Worm (Caenorhabditis elegans): ENCODE results near the gene F28H6.8.
A peak's percentile ranks its signal among the peaks of the same experiment; 100 is the strongest.

F28H6.8 gene

ce11 chrX:14161684-14162347, 27.7 kb upstream of the F28H6.8 start, which contains the start of gene lgc-25 (continued):
- no peak for TF ChIP-seq hsf-1 (GFP tag; IDR thresholded peaks at IDR 0.05)
- TF ChIP-seq F22D6.2 (tag; optimal IDR thresholded peaks at IDR 0.05) = peak; percentile 28
- TF ChIP-seq ztf-26 (tag; optimal IDR thresholded peaks at IDR 0.05) = peak; percentile 58
- TF ChIP-seq die-1 (tag; optimal IDR thresholded peaks at IDR 0.05) = peak; percentile 82
- TF ChIP-seq attf-3 (GFP tag; conservative IDR thresholded peaks at IDR 0.05) = no peak
- TF ChIP-seq ceh-58 (GFP tag; IDR thresholded peaks at IDR 0.05) = no peak
- no peak for TF ChIP-seq tlf-1 (GFP tag; optimal IDR thresholded peaks at IDR 0.05)
- TF ChIP-seq D2030.7 (GFP tag; IDR thresholded peaks at IDR 0.05) = peak; percentile 79
- no peak for TF ChIP-seq lin-35 (GFP tag; optimal IDR thresholded peaks at IDR 0.05)
- peak; percentile 68 for TF ChIP-seq pbrm-1 (GFP tag; IDR thresholded peaks at IDR 0.05)
- no peak for TF ChIP-seq ama-1 (optimal IDR thresholded peaks at IDR 0.05)
- peak in 1 of 2 experiments; percentile 53 for TF ChIP-seq ama-1 (GFP tag; optimal IDR thresholded peaks at IDR 0.05)
- peak; percentile 36 for TF ChIP-seq mxl-1 (tag; optimal IDR thresholded peaks at IDR 0.05)
- no peak for TF ChIP-seq tbx-9 (tag; optimal IDR thresholded peaks at IDR 0.05; ENCODE audit: borderline replicate concordance)
- TF ChIP-seq B0261.1 (tag; optimal IDR thresholded peaks at IDR 0.05) = peak; percentile 97
- TF ChIP-seq nhr-80 (tag; optimal IDR thresholded peaks at IDR 0.05) = no peak
- TF ChIP-seq snpc-3.4 (tag; optimal IDR thresholded peaks at IDR 0.05) = peak; percentile 33
- peak; percentile 91 for TF ChIP-seq tbp1 (GFP tag; optimal IDR thresholded peaks at IDR 0.05)
- peak; percentile 44 for TF ChIP-seq hrde-1 (tag; optimal IDR thresholded peaks at IDR 0.05; ENCODE audit: borderline replicate concordance)
- TF ChIP-seq F23B12.7 (tag; optimal IDR thresholded peaks at IDR 0.05; ENCODE audit: insufficient read depth) = peak; percentile 86
- TF ChIP-seq mel-28 (tag; optimal IDR thresholded peaks at IDR 0.05; ENCODE audit: borderline replicate concordance) = no peak
- peak; percentile 10 for TF ChIP-seq gei-17 (GFP tag; optimal IDR thresholded peaks at IDR 0.05)
- peak; percentile 85 for TF ChIP-seq ZK185.1 (tag; optimal IDR thresholded peaks at IDR 0.05; ENCODE audit: poor library complexity, severe bottlenecking)
- TF ChIP-seq T07F8.4 (tag; optimal IDR thresholded peaks at IDR 0.05) = peak; percentile 73
- 0 out of 2 replicates have a peak, but pooled peaks have one; percentile 46 for TF ChIP-seq bed-2 (GFP tag; IDR thresholded peaks at IDR 0.05)
- no peak for TF ChIP-seq F33H1.4 (GFP tag; IDR thresholded peaks at IDR 0.05)
- TF ChIP-seq snpc-4 (GFP tag; optimal IDR thresholded peaks at IDR 0.05) = peak; percentile 73
- TF ChIP-seq snpc-4 (tag; optimal IDR thresholded peaks at IDR 0.05) = peak in 3 of 4 experiments; percentile 73 to 77 (median 74)
- TF ChIP-seq ztf-22 (GFP tag; optimal IDR thresholded peaks at IDR 0.05) = no peak
- TF ChIP-seq let-607 (tag; optimal IDR thresholded peaks at IDR 0.05) = peak in 1 of 2 experiments; percentile 65
- peak; percentile 44 for TF ChIP-seq athp-1 (tag; optimal IDR thresholded peaks at IDR 0.05)

ce11 chrX:14156913-14157312, 22.8 kb upstream of the F28H6.8 start, which contains the start of gene ceh-90:
Gene ceh-90 (minus strand): TSS chrX:14157013.
- no peak for TF ChIP-seq Y67H2A.10 (GFP tag; conservative IDR thresholded peaks at IDR 0.05)
- no peak for TF ChIP-seq let-526 (GFP tag; IDR thresholded peaks at IDR 0.05)

ce11 chrX:14152644-14153043, 18.5 kb upstream of the F28H6.8 start:
- TF ChIP-seq akir-1 (GFP tag; optimal IDR thresholded peaks at IDR 0.05) = no peak

DNA sequence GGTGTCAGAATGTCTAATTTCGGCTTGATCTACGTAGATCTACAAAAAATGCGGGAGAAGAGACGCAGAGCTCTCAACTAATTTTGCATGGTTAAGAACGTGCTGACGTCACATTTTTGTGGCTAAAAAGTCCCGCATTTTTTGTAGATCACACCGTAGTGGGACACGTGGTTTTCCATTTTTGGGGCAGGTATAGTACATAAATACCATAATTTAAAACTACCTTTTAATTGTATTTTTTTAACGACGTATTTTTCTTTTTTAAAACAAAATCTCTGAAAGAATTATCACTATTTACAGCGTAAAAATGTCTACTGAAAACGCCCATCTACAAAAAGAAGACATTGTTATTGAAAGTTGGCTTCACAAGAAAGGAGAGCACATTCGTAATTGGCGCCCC, 13.3 kb upstream of the F28H6.8 start, which contains the start of gene akt-2:
Gene akt-2, plus strand, starts transcription at position 301 of the 400 bp plus-strand sequence.
- TF ChIP-seq hmg-20 (GFP tag; IDR thresholded peaks at IDR 0.05) = no peak
- no peak for TF ChIP-seq B0336.3 (GFP tag; IDR thresholded peaks at IDR 0.05)
- no peak for TF ChIP-seq bed-1 (GFP tag; IDR thresholded peaks at IDR 0.05)
- no peak for TF ChIP-seq nfya-2 (GFP tag; IDR thresholded peaks at IDR 0.05)
- no peak for TF ChIP-seq sdz-38 (tag; optimal IDR thresholded peaks at IDR 0.05)
- no peak for TF ChIP-seq zim-3 (tag; optimal IDR thresholded peaks at IDR 0.05)
- no peak for TF ChIP-seq efl-1 (GFP tag; optimal IDR thresholded peaks at IDR 0.05)
- no peak for TF ChIP-seq hsf-1 (GFP tag; IDR thresholded peaks at IDR 0.05)
- no peak for TF ChIP-seq F33H1.4 (GFP tag; IDR thresholded peaks at IDR 0.05)
- TF ChIP-seq snpc-4 (GFP tag; optimal IDR thresholded peaks at IDR 0.05) = no peak
- no peak for TF ChIP-seq snpc-4 (tag; optimal IDR thresholded peaks at IDR 0.05)
- no peak for TF ChIP-seq F49E8.2 (tag; optimal IDR thresholded peaks at IDR 0.05; ENCODE audit: insufficient read depth)
- no peak for TF ChIP-seq ama-1 (optimal IDR thresholded peaks at IDR 0.05)
- TF ChIP-seq ama-1 (GFP tag; optimal IDR thresholded peaks at IDR 0.05) = no peak
